Worm (Caenorhabditis elegans) whole organism, late embryonic: ENCODE results near the gene srx-114.
A peak's percentile ranks its signal among the peaks of the same experiment; 100 is the strongest.

ENCODE experiments used
- ceh-14 ChIP-seq: sonication (generic microtip); optimal IDR thresholded peaks from 2 replicates; lab custom pipeline; 2016; ENCODE audit warnings: missing genotype, missing genetic modification characterization, missing compliant biosample characterization
- ceh-19 ChIP-seq: fragments of 200-800 bp; sonication (Bioruptor generic); optimal IDR thresholded peaks from 2 replicates; lab custom pipeline; 2018; ENCODE audit warnings: mild to moderate bottlenecking, missing genetic modification characterization, missing compliant biosample characterization
- ceh-22 ChIP-seq: sonication (generic microtip); optimal IDR thresholded peaks from 2 replicates; lab custom pipeline; 2017; ENCODE audit warnings: missing biosample characterization, missing genetic modification characterization
- ceh-24 ChIP-seq: sonication (generic microtip); optimal IDR thresholded peaks from 2 replicates; lab custom pipeline; 2016; ENCODE audit warnings: mild to moderate bottlenecking, missing genetic modification characterization, missing compliant biosample characterization
- ceh-30 ChIP-seq: fragments of 150-350 bp; optimal IDR thresholded peaks from 2 replicates; lab custom pipeline; 2014; ENCODE audit warnings: missing biosample characterization, missing genetic modification characterization
- ceh-45 ChIP-seq: fragments of 200-800 bp; sonication (Bioruptor generic); IDR thresholded peaks from 2 replicates; pipeline ENCODE4 v1.3.6; 2022; ENCODE audit warnings: missing genetic modification reagents, missing genetic modification characterization, missing compliant biosample characterization
- ceh-48 ChIP-seq: sonication (generic microtip); optimal IDR thresholded peaks from 2 replicates; lab custom pipeline; 2016; ENCODE audit warnings: missing genetic modification characterization, inconsistent platforms, missing compliant biosample characterization
- ceh-9 ChIP-seq: sonication (generic microtip); optimal IDR thresholded peaks from 2 replicates; lab custom pipeline; 2016; ENCODE audit warnings: mild to moderate bottlenecking, missing genetic modification characterization, inconsistent platforms, missing compliant biosample characterization
- che-1 ChIP-seq: sonication (generic microtip); optimal IDR thresholded peaks from 2 replicates; lab custom pipeline; 2016; ENCODE audit warnings: mild to moderate bottlenecking, missing genetic modification characterization, missing compliant biosample characterization
- dmd-4 ChIP-seq: sonication (generic microtip); optimal IDR thresholded peaks from 2 replicates; lab custom pipeline; 2016; ENCODE audit warnings: borderline replicate concordance, missing genetic modification characterization, missing compliant biosample characterization
- elt-2 ChIP-seq: sonication (generic microtip); optimal IDR thresholded peaks from 2 replicates; lab custom pipeline; 2016; ENCODE audit warnings: missing genetic modification reagents, missing genetic modification characterization, missing compliant biosample characterization
- ets-4 ChIP-seq: sonication (generic microtip); optimal IDR thresholded peaks from 2 replicates; lab custom pipeline; 2016; ENCODE audit warnings: missing genetic modification characterization, missing compliant biosample characterization
- fkh-10 ChIP-seq: fragments of 150-350 bp; optimal IDR thresholded peaks from 2 replicates; lab custom pipeline; 2014; ENCODE audit warnings: missing biosample characterization, missing genetic modification reagents, missing genetic modification characterization
- gmeb-2 ChIP-seq: sonication (generic microtip); optimal IDR thresholded peaks from 2 replicates; lab custom pipeline; 2016; ENCODE audit warnings: missing genetic modification characterization, inconsistent platforms, missing compliant biosample characterization
- hlh-13 ChIP-seq: fragments of 200-800 bp; sonication (Bioruptor generic); optimal IDR thresholded peaks from 2 replicates; lab custom pipeline; 2018; ENCODE audit warnings: mild to moderate bottlenecking, missing genetic modification characterization, missing compliant biosample characterization
- hlh-30 ChIP-seq: sonication (generic microtip); optimal IDR thresholded peaks from 2 replicates; lab custom pipeline; 2017; ENCODE audit warnings: antibody characterized with exemption, missing genetic modification characterization, missing compliant biosample characterization; ENCODE audit not compliant: insufficient read depth
- hlh-6 ChIP-seq: sonication (generic microtip); optimal IDR thresholded peaks from 2 replicates; lab custom pipeline; 2016; ENCODE audit warnings: missing genotype, missing genetic modification characterization, missing compliant biosample characterization
- lin-11 ChIP-seq: fragments of 200-800 bp; sonication (Bioruptor generic); optimal IDR thresholded peaks from 2 replicates; lab custom pipeline; 2018; ENCODE audit warnings: mild to moderate bottlenecking, missing genetic modification characterization, missing compliant biosample characterization
- madf-2 ChIP-seq: sonication (generic microtip); optimal IDR thresholded peaks from 2 replicates; lab custom pipeline; 2017; ENCODE audit warnings: missing genetic modification characterization, missing compliant biosample characterization
- mec-3 ChIP-seq: sonication (generic microtip); optimal IDR thresholded peaks from 2 replicates; lab custom pipeline; 2016; ENCODE audit warnings: borderline replicate concordance, missing genetic modification characterization, missing compliant biosample characterization
- nfya-1 ChIP-seq: sonication (generic microtip); optimal IDR thresholded peaks from 2 replicates; lab custom pipeline; 2017; ENCODE audit warnings: missing genetic modification characterization, mild to moderate bottlenecking, missing compliant biosample characterization, antibody characterized with exemption, moderate library complexity
- nhr-11 ChIP-seq: fragments of 150-350 bp; optimal IDR thresholded peaks from 2 replicates; lab custom pipeline; 2014; ENCODE audit warnings: missing biosample characterization, missing genetic modification characterization
- nhr-232 ChIP-seq: sonication (generic microtip); optimal IDR thresholded peaks from 2 replicates; lab custom pipeline; 2016; ENCODE audit warnings: missing genetic modification characterization, missing compliant biosample characterization
- pag-3 ChIP-seq: sonication (generic microtip); optimal IDR thresholded peaks from 2 replicates; lab custom pipeline; 2016; ENCODE audit warnings: missing compliant biosample characterization, missing genetic modification characterization, borderline replicate concordance
- pax-1 ChIP-seq: fragments of 150-350 bp; optimal IDR thresholded peaks from 2 replicates; lab custom pipeline; 2014; ENCODE audit warnings: missing biosample characterization, missing genetic modification characterization
- pha-2 ChIP-seq: sonication (generic microtip); optimal IDR thresholded peaks from 2 replicates; lab custom pipeline; 2017; ENCODE audit warnings: mild to moderate bottlenecking, missing genetic modification characterization, missing compliant biosample characterization
- pha-4 ChIP-seq: fragments of 150-350 bp; optimal IDR thresholded peaks from 2 replicates; lab custom pipeline; 2018; ENCODE audit warnings: missing biosample characterization, missing genetic modification reagents, missing genetic modification characterization
- pros-1 ChIP-seq: fragments of 150-350 bp; optimal IDR thresholded peaks from 2 replicates; lab custom pipeline; 2014; ENCODE audit warnings: missing biosample characterization, missing genetic modification reagents, missing genetic modification characterization
- ref-2 ChIP-seq: sonication (generic microtip); optimal IDR thresholded peaks from 2 replicates; lab custom pipeline; 2016; ENCODE audit warnings: missing genetic modification characterization, missing compliant biosample characterization
- sdc-2 ChIP-seq: sonication (generic microtip); optimal IDR thresholded peaks from 2 replicates; lab custom pipeline; 2016; ENCODE audit warnings: missing genotype, missing genetic modification characterization, missing compliant biosample characterization
- sox-2 ChIP-seq: fragments of 200-800 bp; sonication (Bioruptor generic); IDR thresholded peaks from 2 replicates; pipeline ENCODE4 v1.3.6; 2022; ENCODE audit warnings: missing genetic modification reagents, missing genetic modification characterization, missing compliant biosample characterization
- sox-4 ChIP-seq: sonication (generic microtip); optimal IDR thresholded peaks from 2 replicates; lab custom pipeline; 2017; ENCODE audit warnings: mild to moderate bottlenecking, missing genetic modification characterization, inconsistent platforms, missing compliant biosample characterization
- tbx-2 ChIP-seq: sonication (generic microtip); optimal IDR thresholded peaks from 2 replicates; lab custom pipeline; 2016; ENCODE audit warnings: missing genetic modification characterization, missing compliant biosample characterization
- unc-42 ChIP-seq: sonication (generic microtip); optimal IDR thresholded peaks from 2 replicates; lab custom pipeline; 2016; ENCODE audit warnings: missing genotype, missing genetic modification characterization, missing compliant biosample characterization
- unc-55 ChIP-seq: sonication (generic microtip); optimal IDR thresholded peaks from 2 replicates; lab custom pipeline; 2017; ENCODE audit warnings: missing biosample characterization, missing genetic modification reagents, missing genetic modification characterization

Gene srx-114

DNA sequence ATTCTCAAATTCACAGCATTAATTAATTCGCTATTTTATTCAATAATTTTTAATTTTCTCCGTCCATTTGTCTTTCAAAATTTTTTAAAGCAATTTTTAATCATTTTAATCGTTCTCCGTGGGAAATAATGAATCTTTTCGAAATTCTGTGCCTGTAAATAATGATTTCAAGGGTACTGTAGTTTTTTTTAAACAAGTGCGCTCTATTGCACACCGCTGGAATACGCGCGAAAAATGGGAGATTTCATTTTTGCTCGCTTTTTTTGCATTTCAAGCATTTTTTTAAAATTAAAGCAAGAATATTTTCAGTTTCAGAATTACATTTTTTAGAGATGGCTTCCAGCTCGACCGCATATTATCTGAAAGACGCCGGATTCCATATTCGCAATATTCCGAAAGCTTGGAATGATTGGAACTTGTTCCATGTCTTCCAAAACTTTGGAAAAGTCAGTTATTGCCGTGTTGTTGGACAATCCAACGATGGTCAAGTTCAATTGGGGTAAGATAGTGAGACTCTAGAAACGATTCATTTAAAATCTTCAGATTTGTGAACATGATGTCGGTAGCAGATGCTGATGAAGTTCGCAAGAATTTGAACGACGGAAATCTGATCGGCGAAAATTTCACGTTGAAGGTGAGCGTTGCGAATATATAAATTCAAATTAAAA is 11.9 kb downstream of the srx-114 start, which contains the start of gene tofu-6:
Gene tofu-6, plus strand, starts transcription at position 302 of the 668 bp plus-strand sequence.
- no peak for TF ChIP-seq mec-3 (tag; lab: Kevin White, UChicago)
- no peak for TF ChIP-seq sox-2
- TF ChIP-seq ets-4 (tag; lab: Kevin White, UChicago), result no peak
- TF ChIP-seq sox-4 (tag; lab: Kevin White, UChicago), result no peak
- no peak for TF ChIP-seq tbx-2
- TF ChIP-seq ceh-45 (GFP tag; lab: Robert Waterston, UW), result no peak
- TF ChIP-seq ceh-14 (tag; lab: Kevin White, UChicago), result no peak
- no peak for TF ChIP-seq ceh-48 (tag; lab: Kevin White, UChicago)
- TF ChIP-seq che-1 (tag; lab: Kevin White, UChicago), result no peak
- TF ChIP-seq ceh-24 (tag; lab: Kevin White, UChicago), result no peak
- TF ChIP-seq hlh-13 (GFP tag; lab: Kevin White, UChicago), result no peak
- no peak for TF ChIP-seq nhr-11
- TF ChIP-seq lin-11 (tag; lab: Kevin White, UChicago), result no peak
- TF ChIP-seq pros-1 (tag; lab: Kevin White, UChicago), result no peak
- TF ChIP-seq ceh-19, result no peak
- TF ChIP-seq hlh-6 (tag; lab: Kevin White, UChicago), result no peak
- TF ChIP-seq pha-4 (tag; lab: Kevin White, UChicago), result no peak
- no peak for TF ChIP-seq pax-1 (tag; lab: Kevin White, UChicago)

DNA sequence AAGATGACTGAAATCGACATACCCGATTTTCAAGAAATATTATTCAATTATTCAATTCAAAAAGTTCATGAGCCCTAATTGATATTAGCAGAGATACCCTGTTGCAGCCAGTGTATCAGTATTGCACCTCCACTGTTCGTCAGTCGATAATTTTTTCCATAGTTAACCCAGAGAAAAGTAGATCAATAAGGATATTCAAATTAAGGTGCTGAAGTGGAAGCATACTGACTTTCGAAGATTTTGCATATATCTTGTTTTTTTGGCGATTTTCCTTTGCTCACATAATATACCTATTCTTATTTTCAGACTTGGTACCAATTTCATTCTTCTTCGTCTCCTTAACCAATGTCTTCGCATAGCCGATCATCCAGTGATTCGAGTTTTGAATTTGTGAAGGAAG is 14.0 kb downstream of the srx-114 start, which contains the start of gene EEED8.15:
Gene EEED8.15, plus strand, starts transcription at position 301 of the 400 bp plus-strand sequence.
- TF ChIP-seq ceh-14 (tag; lab: Kevin White, UChicago) (no peak), hlh-30 (tag; lab: Kevin White, UChicago) (no peak), mec-3 (tag; lab: Kevin White, UChicago) (no peak), gmeb-2 (tag; lab: Kevin White, UChicago) (no peak), ceh-48 (tag; lab: Kevin White, UChicago) (no peak), dmd-4 (tag; lab: Kevin White, UChicago) (no peak), madf-2 (no peak), pros-1 (tag; lab: Kevin White, UChicago) (no peak), ceh-9 (no peak), pax-1 (tag; lab: Kevin White, UChicago) (no peak), ceh-45 (GFP tag; lab: Robert Waterston, UW) (no peak), nhr-232 (tag; lab: Kevin White, UChicago) (no peak), ets-4 (tag; lab: Kevin White, UChicago) (no peak)
- TF ChIP-seq, all 69 proteins: peak for 0

- TF ChIP-seq elt-2 (tag; lab: Kevin White, UChicago), result peak; percentile 42
- TF ChIP-seq ref-2 (tag; lab: Kevin White, UChicago), result peak; percentile 8
- peak; percentile 54 for TF ChIP-seq unc-42 (tag; lab: Kevin White, UChicago)
- TF ChIP-seq ceh-48 (tag; lab: Kevin White, UChicago), result peak; percentile 36
- peak; percentile 40 for TF ChIP-seq nfya-1
- TF ChIP-seq pha-2 (tag; lab: Kevin White, UChicago), result no peak
- no peak for TF ChIP-seq hlh-13 (GFP tag; lab: Kevin White, UChicago)
Observed at ce11 chrII:5418317-5418716, 14.7 kb downstream of the srx-114 start.

DNA sequence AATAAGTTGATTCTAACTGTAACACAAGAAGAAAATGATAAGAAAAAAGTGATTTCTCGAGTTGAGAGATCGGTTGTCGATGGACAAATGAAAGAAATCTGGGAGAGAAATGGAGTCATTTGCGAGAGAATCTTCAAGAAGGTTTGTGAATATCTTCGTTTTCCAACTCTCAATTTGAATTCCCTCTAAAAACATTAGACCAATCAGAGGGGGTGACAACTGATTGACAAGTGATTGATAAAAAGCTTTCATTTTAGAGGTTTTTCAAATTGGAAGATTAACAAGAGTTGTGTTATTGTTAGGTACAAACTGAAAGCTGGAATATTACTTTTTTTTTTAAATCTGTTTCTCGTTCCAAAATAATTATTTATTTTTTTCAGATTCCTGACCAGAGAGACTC is 15.1 kb downstream of the srx-114 start:
- TF ChIP-seq fkh-10 (GFP tag; lab: Kevin White, UChicago) (no peak), unc-55 (GFP tag; lab: Kevin White, UChicago) (peak; percentile 90)

- TF ChIP-seq pag-3 (tag; lab: Kevin White, UChicago), result no peak
- TF ChIP-seq ceh-22 (tag; lab: Kevin White, UChicago), result no peak
- TF ChIP-seq hlh-30 (tag; lab: Kevin White, UChicago), result peak; percentile 24
- no peak for TF ChIP-seq ref-2 (tag; lab: Kevin White, UChicago)
- TF ChIP-seq ceh-30 (tag; lab: Kevin White, UChicago), result no peak
- TF ChIP-seq che-1 (tag; lab: Kevin White, UChicago), result no peak
- no peak for TF ChIP-seq sdc-2 (tag; lab: Kevin White, UChicago)
- TF ChIP-seq gmeb-2 (tag; lab: Kevin White, UChicago), result no peak
- TF ChIP-seq tbx-2, result peak; percentile 3
- no peak for TF ChIP-seq elt-2 (tag; lab: Kevin White, UChicago)
- peak; percentile 39 for TF ChIP-seq unc-55 (GFP tag; lab: Kevin White, UChicago)
Observed at ce11 chrII:5416204-5416764, 16.7 kb downstream of the srx-114 start, which contains the start of gene EEED8.2. Gene EEED8.2, plus strand, starts transcription at chrII:5416714.
